Fruit fly (Drosophila melanogaster) whole organism, embryonic: ENCODE results near the gene saturn.

Source experiments
- Abd-B ChIP-seq: fragments of 200-800 bp; sonication (Bioruptor generic); optimal IDR thresholded peaks from 2 replicates; lab custom pipeline; 2018; ENCODE audit warnings: missing biosample characterization, mild to moderate bottlenecking, missing genetic modification characterization, moderate library complexity
- Atf-2 ChIP-seq: fragments of 200-800 bp; sonication (Bioruptor generic); optimal IDR thresholded peaks from 2 replicates; lab custom pipeline; 2016; ENCODE audit warnings: missing biosample characterization, missing genetic modification characterization
- B-H1 ChIP-seq: fragments of 200-800 bp; sonication (Bioruptor generic); IDR thresholded peaks from 3 replicates; pipeline ENCODE4 v1.3.6; 2022; ENCODE audit warnings: missing biosample characterization, missing genetic modification characterization
- Blimp-1 ChIP-seq: fragments of 200-800 bp; sonication (Bioruptor generic); optimal IDR thresholded peaks from 3 replicates; lab custom pipeline; 2018; ENCODE audit warnings: missing biosample characterization, missing genetic modification characterization, mild to moderate bottlenecking, moderate library complexity, missing genetic modification reagents
- CG1024 ChIP-seq: fragments of 200-800 bp; sonication (Bioruptor generic); IDR thresholded peaks from 2 replicates; pipeline ENCODE4 v1.3.6; 2022; ENCODE audit warnings: missing biosample characterization, missing genetic modification characterization
- CG12155 ChIP-seq: fragments of 200-800 bp; sonication (Bioruptor generic); optimal IDR thresholded peaks from 3 replicates; lab custom pipeline; 2016; ENCODE audit warnings: missing biosample characterization, missing genetic modification characterization
- CG12299 ChIP-seq: fragments of 200-800 bp; sonication (Bioruptor generic); optimal IDR thresholded peaks from 2 replicates; lab custom pipeline; 2018; ENCODE audit warnings: missing biosample characterization, mild to moderate bottlenecking, missing genetic modification characterization
- CG18011 ChIP-seq: fragments of 200-800 bp; sonication (Bioruptor generic); optimal IDR thresholded peaks from 2 replicates; lab custom pipeline; 2017; ENCODE audit warnings: missing biosample characterization, missing genetic modification characterization, mild to moderate bottlenecking, moderate library complexity, missing genotype
- CG2678 ChIP-seq: fragments of 200-800 bp; sonication (Bioruptor generic); optimal IDR thresholded peaks from 3 replicates; lab custom pipeline; 2019; ENCODE audit warnings: missing biosample characterization, mild to moderate bottlenecking, missing genetic modification characterization, moderate library complexity
- CG3407 ChIP-seq: fragments of 200-800 bp; sonication (Bioruptor generic); optimal IDR thresholded peaks from 2 replicates; lab custom pipeline; 2018; ENCODE audit warnings: missing biosample characterization, mild to moderate bottlenecking, missing genetic modification characterization
- CG3726 ChIP-seq: fragments of 200-800 bp; sonication (Bioruptor generic); IDR thresholded peaks from 3 replicates; pipeline ENCODE4, ENCODE4 v1.3.6; 2022; ENCODE audit warnings: missing biosample characterization, missing genetic modification characterization
- CG4328 ChIP-seq: fragments of 200-800 bp; sonication (Bioruptor generic); optimal IDR thresholded peaks from 3 replicates; lab custom pipeline; 2017; ENCODE audit warnings: missing biosample characterization, missing genetic modification reagents, missing genetic modification characterization
- CG43689 ChIP-seq: fragments of 200-800 bp; sonication (Bioruptor generic); IDR thresholded peaks from 2 replicates; pipeline ENCODE4 v1.3.6; 2022; ENCODE audit warnings: missing biosample characterization, missing genetic modification characterization
- CG4730 ChIP-seq: fragments of 200-800 bp; sonication (Bioruptor generic); IDR thresholded peaks from 2 replicates; pipeline ENCODE4 v1.3.6; 2022; ENCODE audit warnings: missing biosample characterization, missing genetic modification characterization
- CG4820 ChIP-seq: fragments of 200-800 bp; sonication (Bioruptor generic); optimal IDR thresholded peaks from 3 replicates; lab custom pipeline; 2016; ENCODE audit warnings: missing biosample characterization, missing genetic modification characterization
- CG4854 ChIP-seq: fragments of 200-800 bp; sonication (Bioruptor generic); optimal IDR thresholded peaks from 2 replicates; lab custom pipeline; 2016; ENCODE audit warnings: missing biosample characterization, missing genetic modification characterization, inconsistent platforms
- CG5953 ChIP-seq: fragments of 200-800 bp; sonication (Bioruptor generic); IDR thresholded peaks from 2 replicates; pipeline ENCODE4 v1.3.6; 2022; ENCODE audit warnings: missing biosample characterization, missing genetic modification characterization
- CG7745 ChIP-seq: fragments of 200-800 bp; sonication (Bioruptor generic); optimal IDR thresholded peaks from 2 replicates; lab custom pipeline; 2018; ENCODE audit warnings: missing biosample characterization, mild to moderate bottlenecking, missing genetic modification characterization, moderate library complexity
- CrebB ChIP-seq: fragments of 200-800 bp; sonication (Bioruptor generic); optimal IDR thresholded peaks from 3 replicates; lab custom pipeline; 2018; ENCODE audit warnings: missing biosample characterization, mild to moderate bottlenecking, missing genetic modification characterization
- D19A ChIP-seq: fragments of 200-800 bp; optimal IDR thresholded peaks from 3 replicates; lab custom pipeline; 2019; ENCODE audit warnings: missing biosample characterization, mild to moderate bottlenecking, missing genetic modification characterization, moderate library complexity
- Deaf1 ChIP-seq: fragments of 200-800 bp; optimal IDR thresholded peaks from 3 replicates; lab custom pipeline; 2019; ENCODE audit warnings: missing biosample characterization, mild to moderate bottlenecking, missing genetic modification characterization, moderate library complexity
- Dfd ChIP-seq, 2 experiments: fragments of >200 bp; optimal IDR thresholded peaks; 2 replicates each; lab custom pipeline; 2017; ENCODE audit warnings: missing biosample characterization in 2 of 2, missing genetic modification characterization in 2 of 2
- Eip74EF ChIP-seq, 2 experiments: fragments of 200-800 bp in 1 of 2; fragments of >200 bp in 1 of 2; sonication (Bioruptor generic) in 1 of 2; optimal IDR thresholded peaks; 2 replicates each; lab custom pipeline; 2017 to 2019; ENCODE audit warnings: missing biosample characterization in 2 of 2, missing genetic modification characterization in 2 of 2, mild to moderate bottlenecking in 1 of 2, moderate library complexity in 1 of 2
- MESR4 ChIP-seq: fragments of 200-800 bp; sonication (Bioruptor generic); optimal IDR thresholded peaks from 2 replicates; lab custom pipeline; 2018; ENCODE audit warnings: missing biosample characterization, mild to moderate bottlenecking, missing genetic modification characterization, moderate library complexity
- Nf-YA ChIP-seq: fragments of 200-800 bp; sonication (Bioruptor generic); IDR thresholded peaks from 2 replicates; pipeline ENCODE4 v1.3.6; 2022; ENCODE audit warnings: missing biosample characterization, missing genetic modification characterization
- Nf-YB ChIP-seq: fragments of 200-800 bp; sonication (Bioruptor generic); optimal IDR thresholded peaks from 3 replicates; lab custom pipeline; 2019; ENCODE audit warnings: missing biosample characterization, mild to moderate bottlenecking, missing genetic modification characterization, moderate library complexity
- Vsx1 ChIP-seq: fragments of 200-800 bp; sonication (Bioruptor generic); optimal IDR thresholded peaks from 2 replicates; lab custom pipeline; 2017; ENCODE audit warnings: missing biosample characterization, mild to moderate bottlenecking, missing genetic modification characterization, missing genetic modification reagents
- Xrp1 ChIP-seq: fragments of 200-800 bp; sonication (Bioruptor generic); IDR thresholded peaks from 2 replicates; pipeline ENCODE4 v1.3.6; 2022; ENCODE audit warnings: missing biosample characterization, missing genetic modification characterization
- YL-1 ChIP-seq: fragments of 200-800 bp; sonication (Bioruptor generic); optimal IDR thresholded peaks from 3 replicates; lab custom pipeline; 2017; ENCODE audit warnings: missing biosample characterization, mild to moderate bottlenecking, missing genetic modification characterization
- ac ChIP-seq: fragments of 200-800 bp; sonication (Bioruptor generic); optimal IDR thresholded peaks from 3 replicates; lab custom pipeline; 2017; ENCODE audit warnings: missing biosample characterization, mild to moderate bottlenecking, missing genetic modification characterization
- ato ChIP-seq: fragments of 200-800 bp; sonication (Bioruptor generic); IDR thresholded peaks from 2 replicates; pipeline ENCODE4 v1.3.6; 2022; ENCODE audit warnings: missing biosample characterization, missing genetic modification characterization; ENCODE audit not compliant: partially characterized antibody
- cato ChIP-seq: fragments of 200-800 bp; sonication (Bioruptor generic); optimal IDR thresholded peaks from 2 replicates; lab custom pipeline; 2016; ENCODE audit warnings: missing biosample characterization, missing genetic modification characterization, borderline replicate concordance
- crp ChIP-seq, 2 experiments: fragments of 200-800 bp; sonication (Bioruptor generic); optimal IDR thresholded peaks; 2 replicates in 1 of 2; 3 replicates in 1 of 2; lab custom pipeline; 2017; ENCODE audit warnings: missing biosample characterization in 2 of 2, missing genetic modification characterization in 2 of 2, mild to moderate bottlenecking in 1 of 2, moderate library complexity in 1 of 2
- fu2 ChIP-seq: fragments of 200-800 bp; sonication (Bioruptor generic); optimal IDR thresholded peaks from 2 replicates; lab custom pipeline; 2016; ENCODE audit warnings: missing biosample characterization, missing genetic modification characterization
- gcm2 ChIP-seq: fragments of 200-800 bp; sonication (Bioruptor generic); optimal IDR thresholded peaks from 2 replicates; lab custom pipeline; 2016; ENCODE audit warnings: missing biosample characterization, missing genetic modification characterization
- gro ChIP-seq: fragments of 200-800 bp; sonication (Bioruptor generic); optimal IDR thresholded peaks from 2 replicates; lab custom pipeline; 2016; ENCODE audit warnings: missing biosample characterization, missing genetic modification characterization
- gt ChIP-seq: fragments of 200-800 bp; sonication (Bioruptor generic); IDR thresholded peaks from 2 replicates; pipeline ENCODE4 v1.3.6; 2022; ENCODE audit warnings: missing biosample characterization, missing genetic modification characterization
- inv ChIP-seq: fragments of 200-800 bp; sonication (Bioruptor generic); IDR thresholded peaks from 2 replicates; pipeline ENCODE4 v1.3.6; 2022; ENCODE audit warnings: missing biosample characterization, missing genetic modification characterization; ENCODE audit not compliant: partially characterized antibody
- lab ChIP-seq: fragments of 200-800 bp; sonication (Bioruptor generic); optimal IDR thresholded peaks from 3 replicates; lab custom pipeline; 2017; ENCODE audit warnings: missing biosample characterization, missing genetic modification characterization, mild to moderate bottlenecking, moderate library complexity, missing genetic modification reagents
- maf-S ChIP-seq: fragments of 200-800 bp; sonication (Bioruptor generic); optimal IDR thresholded peaks from 2 replicates; lab custom pipeline; 2016; ENCODE audit warnings: missing biosample characterization, missing genetic modification characterization
- prd ChIP-seq, 3 experiments: fragments of >200 bp in 2 of 3; fragments of 200-800 bp in 1 of 3; sonication (Bioruptor generic) in 1 of 3; optimal IDR thresholded peaks in 2 of 3; IDR thresholded peaks in 1 of 3; 2 replicates in 2 of 3; 3 replicates in 1 of 3; pipeline versions ENCODE4 v1.3.6 to Lab custom; 2017 to 2022; ENCODE audit warnings: missing biosample characterization in 1 of 3, missing genetic modification characterization in 1 of 3
- sd ChIP-seq: fragments of 200-800 bp; sonication (Bioruptor generic); optimal IDR thresholded peaks from 3 replicates; lab custom pipeline; 2018; ENCODE audit warnings: missing biosample characterization, mild to moderate bottlenecking, missing genetic modification characterization, moderate library complexity
- seq ChIP-seq: fragments of 200-800 bp; sonication (Bioruptor generic); IDR thresholded peaks from 2 replicates; pipeline ENCODE4 v1.3.6; 2022; ENCODE audit warnings: missing biosample characterization, missing genetic modification characterization
- slbo ChIP-seq: fragments of 200-800 bp; sonication (Bioruptor generic); IDR thresholded peaks from 2 replicates; pipeline ENCODE4 v1.3.6; 2022; ENCODE audit warnings: missing biosample characterization, missing genetic modification characterization
- tin ChIP-seq: fragments of 200-800 bp; sonication (Bioruptor generic); optimal IDR thresholded peaks from 3 replicates; lab custom pipeline; 2016; ENCODE audit warnings: missing biosample characterization, missing genetic modification characterization
- ttk ChIP-seq: fragments of 200-800 bp; sonication (Bioruptor generic); IDR thresholded peaks from 2 replicates; pipeline ENCODE4 v2.1.2; 2022; ENCODE audit warnings: missing biosample characterization, missing genetic modification characterization
- wdn ChIP-seq: fragments of 200-800 bp; sonication (Bioruptor generic); IDR thresholded peaks from 2 replicates; pipeline ENCODE4 v1.3.6; 2022; ENCODE audit warnings: missing biosample characterization, missing genetic modification characterization
- zen ChIP-seq: fragments of 200-800 bp; sonication (Bioruptor generic); optimal IDR thresholded peaks from 3 replicates; lab custom pipeline; 2018; ENCODE audit warnings: missing biosample characterization, mild to moderate bottlenecking, missing genetic modification characterization, moderate library complexity
- zen2 ChIP-seq: fragments of 200-800 bp; sonication (Bioruptor generic); IDR thresholded peaks from 3 replicates; pipeline ENCODE4 v1.3.6; 2022; ENCODE audit warnings: missing biosample characterization, missing genetic modification characterization; ENCODE audit not compliant: partially characterized antibody

The saturn gene

dm6 chr3L:14195714-14196113, 7.4 kb upstream of the saturn start (continued):
- TF ChIP-seq crp (GFP tag; optimal IDR thresholded peaks at IDR 0.05; lab: Kevin White, UChicago) (no peak), gt (GFP tag; lab: Robert Waterston, UW) (no peak), CG4328 (GFP tag; lab: Kevin White, UChicago) (peak; percentile 20), sd (tag; lab: Kevin White, UChicago) (no peak), Vsx1 (peak; percentile 79), Nf-YB (GFP tag; lab: Kevin White, UChicago) (peak; percentile 18), D19A (tag; lab: Kevin White, UChicago) (peak; percentile 20), CG18011 (GFP tag; lab: Kevin White, UChicago) (no peak), zen2 (GFP tag; lab: Robert Waterston, UW) (no peak), CG4820 (no peak), Atf-2 (no peak), YL-1 (GFP tag; lab: Kevin White, UChicago) (peak; percentile 28), Blimp-1 (peak; percentile 53), MESR4 (no peak), CG1024 (GFP tag; lab: Robert Waterston, UW) (no peak; the same call in 1 of the 2 replicates), ac (GFP tag; lab: Kevin White, UChicago) (no peak), seq (GFP tag; lab: Robert Waterston, UW) (peak; percentile 37; the same call in 1 of the 2 replicates), ttk (GFP tag; lab: Robert Waterston, UW) (no peak), CG12155 (no peak), CG43689 (no peak), CG5953 (GFP tag; lab: Robert Waterston, UW) (no peak), CG4730 (GFP tag; lab: Robert Waterston, UW) (no peak), zen (tag; lab: Kevin White, UChicago) (no peak), tin (GFP tag; lab: Kevin White, UChicago) (no peak), CG2678 (tag; lab: Kevin White, UChicago) (peak; percentile 69), Dfd (GFP tag; optimal IDR thresholded peaks at IDR 0.05; lab: Kevin White, UChicago) (no peak), maf-S (GFP tag; lab: Kevin White, UChicago) (no peak), fu2 (GFP tag; lab: Kevin White, UChicago) (no peak), lab (GFP tag; lab: Kevin White, UChicago) (peak; percentile 79), inv (GFP tag; lab: Robert Waterston, UW) (no peak), CrebB (peak; percentile 23), Deaf1 (no peak), Abd-B (GFP tag; lab: Kevin White, UChicago) (no peak), CG7745 (tag; lab: Kevin White, UChicago) (no peak), Eip74EF (GFP tag; optimal IDR thresholded peaks at IDR 0.05; lab: Kevin White, UChicago) (no peak), prd (optimal IDR thresholded peaks at IDR 0.05; lab: Kevin White, UChicago) (no peak), prd (GFP tag; IDR thresholded peaks at IDR 0.05; lab: Robert Waterston, UW) (no peak), cato (GFP tag; lab: Kevin White, UChicago) (no peak), Nf-YA (0 out of 2 replicates have a peak, but pooled peaks have one; percentile 10), Xrp1 (GFP tag; lab: Robert Waterston, UW) (peak; percentile 54; the same call in 1 of the 2 replicates), CG12299 (tag; lab: Kevin White, UChicago) (no peak), CG3407 (GFP tag; lab: Kevin White, UChicago) (peak; percentile 56), ato (GFP tag; lab: Robert Waterston, UW) (no peak), gro (no peak), CG3726 (GFP tag; lab: Robert Waterston, UW) (no peak), slbo (GFP tag; lab: Robert Waterston, UW) (no peak), CG4854 (GFP tag; lab: Kevin White, UChicago) (no peak), wdn (GFP tag; lab: Robert Waterston, UW) (no peak), gcm2 (no peak), B-H1 (GFP tag; lab: Robert Waterston, UW) (no peak; the same call in 2 of the 3 replicates)
